Worm (Caenorhabditis elegans) whole organism, L1 larva: ENCODE data around the gene rpl-26.

Experiments
- C16A3.4 ChIP-seq: fragments of 150-350 bp; optimal IDR thresholded peaks from 2 replicates; lab custom pipeline; 2014; ENCODE audit warnings: missing biosample characterization, missing genetic modification characterization
- Y116A8C.19 ChIP-seq: sonication (generic microtip); optimal IDR thresholded peaks from 2 replicates; lab custom pipeline; 2016; ENCODE audit warnings: missing compliant biosample characterization, missing genetic modification characterization, borderline replicate concordance
- aha-1 ChIP-seq: fragments of 150-350 bp; optimal IDR thresholded peaks from 2 replicates; lab custom pipeline; 2014; ENCODE audit warnings: missing biosample characterization, missing genetic modification characterization
- alr-1 ChIP-seq: fragments of 200-800 bp; sonication (Bioruptor generic); optimal IDR thresholded peaks from 2 replicates; lab custom pipeline; 2018; ENCODE audit warnings: borderline replicate concordance, mild to moderate bottlenecking, missing genetic modification characterization, missing compliant biosample characterization
- aly-2 ChIP-seq: fragments of 150-350 bp; optimal IDR thresholded peaks from 2 replicates; lab custom pipeline; 2014; ENCODE audit warnings: missing biosample characterization, missing genetic modification characterization
- ama-1 ChIP-seq: fragments of 150-350 bp; optimal IDR thresholded peaks from 2 replicates; lab custom pipeline; 2014
- blmp-1 ChIP-seq: fragments of 150-350 bp; optimal IDR thresholded peaks from 2 replicates; lab custom pipeline; 2014; ENCODE audit warnings: missing biosample characterization, missing genetic modification characterization
- ceh-63 ChIP-seq: fragments of 200-800 bp; sonication (Bioruptor generic); optimal IDR thresholded peaks from 2 replicates; lab custom pipeline; 2018; ENCODE audit warnings: mild to moderate bottlenecking, missing genetic modification characterization, missing compliant biosample characterization
- ceh-8 ChIP-seq: fragments of 200-800 bp; sonication (Bioruptor generic); optimal IDR thresholded peaks from 2 replicates; lab custom pipeline; 2018; ENCODE audit warnings: mild to moderate bottlenecking, missing genetic modification characterization, moderate library complexity, missing compliant biosample characterization
- ceh-82 ChIP-seq, 3 experiments: fragments of 150-350 bp in 1 of 3; sonication (generic microtip) in 2 of 3; optimal IDR thresholded peaks; 2 replicates each; lab custom pipeline; 2014 to 2017; ENCODE audit warnings: missing biosample characterization in 3 of 3, missing genetic modification characterization in 3 of 3
- ceh-88 ChIP-seq: fragments of 200-800 bp; sonication (Bioruptor generic); IDR thresholded peaks from 2 replicates; pipeline ENCODE4 v1.3.6; 2022; ENCODE audit warnings: missing genetic modification characterization, missing compliant biosample characterization
- dpl-1 ChIP-seq, 3 experiments: fragments of 150-350 bp in 2 of 3; sonication (generic microtip) in 1 of 3; optimal IDR thresholded peaks; 2 replicates each; lab custom pipeline; 2014 to 2017; ENCODE audit warnings: missing biosample characterization in 3 of 3, missing genetic modification characterization in 3 of 3, missing genetic modification reagents in 3 of 3
- efl-3 ChIP-seq: fragments of 200-800 bp; sonication (Bioruptor generic); optimal IDR thresholded peaks from 2 replicates; lab custom pipeline; 2018; ENCODE audit warnings: mild to moderate bottlenecking, missing genetic modification characterization, missing compliant biosample characterization
- egl-27 ChIP-seq, 2 experiments: fragments of 150-350 bp in 1 of 2; sonication (generic microtip); optimal IDR thresholded peaks; 3 replicates each; lab custom pipeline; 2017 to 2018; ENCODE audit warnings: missing biosample characterization in 2 of 2, missing genetic modification characterization in 2 of 2, missing genetic modification reagents in 2 of 2
- elt-3 ChIP-seq, 6 experiments: fragments of 150-350 bp in 1 of 6; sonication (generic microtip); optimal IDR thresholded peaks; 2 replicates each; lab custom pipeline; 2017 to 2018; ENCODE audit warnings: missing biosample characterization in 6 of 6, missing genetic modification characterization in 6 of 6, inconsistent platforms in 1 of 6
- fkh-10 ChIP-seq: sonication (generic microtip); optimal IDR thresholded peaks from 2 replicates; lab custom pipeline; 2017; ENCODE audit warnings: missing biosample characterization, missing genetic modification reagents, missing genetic modification characterization
- fkh-4 ChIP-seq: sonication (generic microtip); optimal IDR thresholded peaks from 2 replicates; lab custom pipeline; 2016; ENCODE audit warnings: missing compliant biosample characterization, missing genetic modification characterization, borderline replicate concordance
- fkh-8 ChIP-seq: sonication (generic microtip); optimal IDR thresholded peaks from 2 replicates; lab custom pipeline; 2016; ENCODE audit warnings: mild to moderate bottlenecking, missing genetic modification characterization, missing compliant biosample characterization
- grh-1 ChIP-seq: fragments of 200-800 bp; sonication (Bioruptor generic); IDR thresholded peaks from 2 replicates; pipeline ENCODE4 v1.3.6; 2022; ENCODE audit warnings: missing genetic modification reagents, missing genetic modification characterization, missing compliant biosample characterization
- hlh-4 ChIP-seq: sonication (generic microtip); optimal IDR thresholded peaks from 2 replicates; lab custom pipeline; 2016; ENCODE audit warnings: mild to moderate bottlenecking, missing genetic modification characterization, missing compliant biosample characterization
- hpl-2 ChIP-seq: fragments of 150-350 bp; optimal IDR thresholded peaks from 2 replicates; lab custom pipeline; 2014; ENCODE audit warnings: missing biosample characterization, missing genetic modification reagents, missing genetic modification characterization
- irx-1 ChIP-seq: sonication (generic microtip); optimal IDR thresholded peaks from 2 replicates; lab custom pipeline; 2016; ENCODE audit warnings: missing genetic modification characterization, missing compliant biosample characterization
- jun-1 ChIP-seq: fragments of 150-350 bp; optimal IDR thresholded peaks from 2 replicates; lab custom pipeline; 2014; ENCODE audit warnings: missing biosample characterization, missing genetic modification reagents, missing genetic modification characterization
- lin-13 ChIP-seq: fragments of 150-350 bp; optimal IDR thresholded peaks from 2 replicates; lab custom pipeline; 2014; ENCODE audit warnings: missing biosample characterization, missing genetic modification reagents, missing genetic modification characterization
- lin-39 ChIP-seq: fragments of 150-350 bp; optimal IDR thresholded peaks from 2 replicates; lab custom pipeline; 2014; ENCODE audit warnings: missing biosample characterization, missing genetic modification reagents, missing genetic modification characterization
- mef-2 ChIP-seq: fragments of 150-350 bp; optimal IDR thresholded peaks from 2 replicates; lab custom pipeline; 2014; ENCODE audit warnings: missing biosample characterization, missing genetic modification characterization
- mep-1 ChIP-seq: fragments of 150-350 bp; optimal IDR thresholded peaks from 2 replicates; lab custom pipeline; 2014; ENCODE audit warnings: missing biosample characterization, missing genetic modification characterization
- nhr-12 ChIP-seq: sonication (generic microtip); optimal IDR thresholded peaks from 2 replicates; lab custom pipeline; 2017; ENCODE audit warnings: missing biosample characterization, missing genetic modification characterization
- nhr-19 ChIP-seq: fragments of 200-800 bp; sonication (Bioruptor generic); conservative IDR thresholded peaks from 2 replicates; pipeline ENCODE4 v1.3.6; 2022; ENCODE audit warnings: missing genetic modification characterization, missing compliant biosample characterization
- nhr-20 ChIP-seq: sonication (generic microtip); optimal IDR thresholded peaks from 2 replicates; lab custom pipeline; 2016; ENCODE audit warnings: mild to moderate bottlenecking, missing genetic modification characterization, missing compliant biosample characterization
- nhr-47 ChIP-seq: sonication (generic microtip); optimal IDR thresholded peaks from 2 replicates; lab custom pipeline; 2016; ENCODE audit warnings: mild to moderate bottlenecking, missing genetic modification characterization, moderate library complexity, missing compliant biosample characterization
- nhr-71 ChIP-seq: sonication (generic microtip); optimal IDR thresholded peaks from 2 replicates; lab custom pipeline; 2016; ENCODE audit warnings: mild to moderate bottlenecking, missing genetic modification characterization, moderate library complexity, missing compliant biosample characterization
- nhr-76 ChIP-seq: sonication (generic microtip); optimal IDR thresholded peaks from 2 replicates; lab custom pipeline; 2017; ENCODE audit warnings: missing biosample characterization, missing genetic modification characterization
- nhr-77 ChIP-seq: fragments of 150-350 bp; optimal IDR thresholded peaks from 2 replicates; lab custom pipeline; 2014; ENCODE audit warnings: missing biosample characterization, missing genetic modification characterization
- nhr-85 ChIP-seq: sonication (generic microtip); peaks from one replicate; lab custom pipeline; 2016; ENCODE audit warnings: missing genetic modification characterization, inconsistent platforms, missing compliant biosample characterization
- nhr-90 ChIP-seq: sonication (generic microtip); optimal IDR thresholded peaks from 2 replicates; lab custom pipeline; 2016; ENCODE audit warnings: mild to moderate bottlenecking, missing genetic modification characterization, missing compliant biosample characterization; ENCODE audit not compliant: poor library complexity
- pag-3 ChIP-seq: sonication (generic microtip); optimal IDR thresholded peaks from 2 replicates; lab custom pipeline; 2017; ENCODE audit warnings: missing genetic modification characterization, mild to moderate bottlenecking, missing compliant biosample characterization, antibody characterized with exemption, borderline replicate concordance; ENCODE audit not compliant: insufficient read depth
- pax-3 ChIP-seq: fragments of 200-800 bp; sonication (Bioruptor generic); optimal IDR thresholded peaks from 2 replicates; lab custom pipeline; 2018; ENCODE audit warnings: mild to moderate bottlenecking, missing genetic modification characterization, moderate library complexity, missing compliant biosample characterization
- pqm-1 ChIP-seq: sonication (generic microtip); optimal IDR thresholded peaks from 3 replicates; lab custom pipeline; 2017; ENCODE audit warnings: missing biosample characterization, missing genetic modification characterization
- skn-1 ChIP-seq: fragments of 150-350 bp; optimal IDR thresholded peaks from 2 replicates; lab custom pipeline; 2014; ENCODE audit warnings: missing biosample characterization, missing genetic modification characterization
- snpc-4 ChIP-seq: fragments of 150-350 bp; optimal IDR thresholded peaks from 2 replicates; lab custom pipeline; 2014; ENCODE audit warnings: missing biosample characterization, missing genetic modification characterization
- snu-23 ChIP-seq: sonication (generic microtip); optimal IDR thresholded peaks from 2 replicates; lab custom pipeline; 2016; ENCODE audit warnings: missing genetic modification characterization, missing compliant biosample characterization
- sptf-1 ChIP-seq: fragments of 150-350 bp; optimal IDR thresholded peaks from 2 replicates; lab custom pipeline; 2014; ENCODE audit warnings: missing biosample characterization, missing genetic modification characterization
- swsn-7 ChIP-seq: sonication (generic microtip); optimal IDR thresholded peaks from 2 replicates; lab custom pipeline; 2016; ENCODE audit warnings: missing genetic modification characterization, missing compliant biosample characterization
- tbx-2 ChIP-seq: sonication (generic microtip); optimal IDR thresholded peaks from 2 replicates; lab custom pipeline; 2016; ENCODE audit warnings: missing genetic modification characterization, missing compliant biosample characterization
- tlp-1 ChIP-seq: fragments of 150-350 bp; optimal IDR thresholded peaks from 2 replicates; lab custom pipeline; 2014; ENCODE audit warnings: missing biosample characterization, missing genetic modification characterization
- unc-30 ChIP-seq: sonication (generic microtip); optimal IDR thresholded peaks from 2 replicates; lab custom pipeline; 2017; ENCODE audit warnings: missing biosample characterization, missing genetic modification characterization
- unc-86 ChIP-seq: sonication (generic microtip); optimal IDR thresholded peaks from 2 replicates; lab custom pipeline; 2016; ENCODE audit warnings: missing genetic modification characterization, missing compliant biosample characterization
- unc-98 ChIP-seq: fragments of 200-800 bp; sonication (Bioruptor generic); IDR thresholded peaks from 2 replicates; pipeline ENCODE4 v1.3.6; 2022; ENCODE audit warnings: missing genetic modification characterization, missing compliant biosample characterization
- ztf-11 ChIP-seq, 2 experiments: sonication (generic microtip); optimal IDR thresholded peaks; 2 replicates each; lab custom pipeline; 2016 to 2017; ENCODE audit warnings: missing genetic modification characterization in 2 of 2, missing biosample characterization in 1 of 2, missing compliant biosample characterization in 1 of 2

rpl-26 gene

DNA sequence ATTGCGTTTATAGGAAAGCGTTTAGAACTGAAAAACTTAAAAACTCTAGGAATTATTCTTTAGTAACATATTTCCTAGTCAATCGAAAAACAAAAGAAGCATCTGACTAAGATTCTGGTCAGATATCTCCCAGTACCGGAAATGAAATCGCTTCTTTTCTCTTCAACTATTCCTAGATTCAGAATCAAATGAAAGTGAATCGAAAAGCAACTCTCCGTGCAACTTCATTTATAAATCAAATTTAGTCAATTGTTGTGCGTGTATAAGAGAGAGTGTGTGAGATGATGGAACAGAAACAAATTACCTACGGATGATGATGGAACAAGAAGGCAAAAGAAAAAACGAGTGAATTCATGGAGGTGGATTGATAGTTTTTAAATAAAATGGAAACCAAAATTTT is 43.4 kb upstream of the rpl-26 start (continued):
- TF ChIP-seq nhr-20 (tag; lab: Kevin White, UChicago) (no peak), fkh-4 (tag; lab: Kevin White, UChicago) (no peak), ztf-11 (tag; optimal IDR thresholded peaks at IDR 0.05; lab: Kevin White, UChicago) (no peak), egl-27 (tag; optimal IDR thresholded peaks at IDR 0.05; lab: Kevin White, UChicago) (no peak), grh-1 (GFP tag; lab: Robert Waterston, UW) (no peak), nhr-90 (no peak), pag-3 (tag; lab: Kevin White, UChicago) (no peak), efl-3 (GFP tag; lab: Kevin White, UChicago) (no peak), jun-1 (tag; lab: Kevin White, UChicago) (no peak), hpl-2 (GFP tag; lab: Kevin White, UChicago) (no peak), irx-1 (tag; lab: Kevin White, UChicago) (no peak), snu-23 (GFP tag; lab: Kevin White, UChicago) (peak; percentile 13), swsn-7 (peak; percentile 12), Y116A8C.19 (tag; lab: Kevin White, UChicago) (no peak), elt-3 (tag; optimal IDR thresholded peaks at IDR 0.05; lab: Kevin White, UChicago) (no peak), pax-3 (no peak), nhr-12 (tag; lab: Kevin White, UChicago) (no peak), blmp-1 (no peak), snpc-4 (tag; lab: Kevin White, UChicago) (no peak), tbx-2 (tag; lab: Kevin White, UChicago) (no peak), nhr-71 (tag; lab: Kevin White, UChicago) (peak; percentile 9), lin-39 (no peak), nhr-19 (GFP tag; lab: Robert Waterston, UW) (no peak), mef-2 (tag; lab: Kevin White, UChicago) (no peak), nhr-76 (tag; lab: Kevin White, UChicago) (no peak), fkh-8 (tag; lab: Kevin White, UChicago) (no peak), ceh-88 (GFP tag; lab: Robert Waterston, UW) (no peak), nhr-85 (no peak)

- peak; percentile 95 for TF ChIP-seq ceh-8 (GFP tag; lab: Kevin White, UChicago)
- TF ChIP-seq skn-1 = peak; percentile 98
- TF ChIP-seq egl-27 (tag; optimal IDR thresholded peaks at IDR 0.05; lab: Kevin White, UChicago) = peak; percentile 90 to 96
- peak; percentile 99 for TF ChIP-seq swsn-7
- peak; percentile 77 for TF ChIP-seq efl-3 (GFP tag; lab: Kevin White, UChicago)
- peak; percentile 91 for TF ChIP-seq ama-1 (lab: Kevin White, UChicago)
- peak; percentile 97 for TF ChIP-seq blmp-1
- peak; percentile 54 for TF ChIP-seq pqm-1 (tag; lab: Kevin White, UChicago)
- peak; percentile 99 for TF ChIP-seq jun-1 (tag; lab: Kevin White, UChicago)
- peak; percentile 94 to 97 (median 95) for TF ChIP-seq dpl-1 (GFP tag; optimal IDR thresholded peaks at IDR 0.05; lab: Kevin White, UChicago)
- peak; percentile 98 for TF ChIP-seq aha-1 (tag; lab: Kevin White, UChicago)
- peak; percentile 99 for TF ChIP-seq unc-86 (tag; lab: Kevin White, UChicago)
- peak; percentile 99 for TF ChIP-seq ceh-82 (tag; optimal IDR thresholded peaks at IDR 0.05; lab: Kevin White, UChicago)
- peak; percentile 98 for TF ChIP-seq pax-3
- no peak for TF ChIP-seq alr-1 (tag; lab: Kevin White, UChicago)
- peak; percentile 99 for TF ChIP-seq mep-1 (tag; lab: Kevin White, UChicago)
- peak; percentile 100 for TF ChIP-seq lin-13 (GFP tag; lab: Kevin White, UChicago)
- TF ChIP-seq fkh-4 (tag; lab: Kevin White, UChicago) = peak; percentile 71
- peak; percentile 100 for TF ChIP-seq nhr-77
- no peak for TF ChIP-seq sptf-1 (tag; lab: Kevin White, UChicago)
- TF ChIP-seq tbx-2 (tag; lab: Kevin White, UChicago) = peak; percentile 99
- peak; percentile 97 for TF ChIP-seq mef-2 (tag; lab: Kevin White, UChicago)
- no peak for TF ChIP-seq ceh-63
- no peak for TF ChIP-seq unc-30 (tag; lab: Kevin White, UChicago)
- TF ChIP-seq tlp-1 (tag; lab: Kevin White, UChicago) = no peak
- no peak for TF ChIP-seq hlh-4 (tag; lab: Kevin White, UChicago)
- peak; percentile 93 for TF ChIP-seq aly-2
- peak; percentile 99 for TF ChIP-seq nhr-47 (tag; lab: Kevin White, UChicago)
- peak; percentile 83; the same call in 1 of the 2 replicates for TF ChIP-seq unc-98 (GFP tag; lab: Robert Waterston, UW)
- TF ChIP-seq fkh-8 (tag; lab: Kevin White, UChicago) = peak; percentile 100
- TF ChIP-seq fkh-10 (GFP tag; lab: Kevin White, UChicago) = peak; percentile 99
- TF ChIP-seq nhr-20 (tag; lab: Kevin White, UChicago) = peak; percentile 100
- TF ChIP-seq pag-3 (tag; lab: Kevin White, UChicago) = peak; percentile 69
- peak; percentile 100 for TF ChIP-seq C16A3.4 (tag; lab: Kevin White, UChicago)
- TF ChIP-seq snu-23 (GFP tag; lab: Kevin White, UChicago) = peak; percentile 100
Observed at ce11 chrII:8561227-8561626, 41.4 kb upstream of the rpl-26 start, which contains the start of gene iff-2. Gene iff-2, minus strand, starts transcription at chrII:8561367.
